Fruit fly (Drosophila melanogaster): Measurements from ENCODE around the gene CG15880.

Gene CG15880

dm6 chr2L:817850-818249 is at the start of gene CG15880:
CG15880 (minus strand) TSS chr2L:817950.
- no peak for TF ChIP-seq usp (GFP tag; optimal IDR thresholded peaks at IDR 0.05)
- TF ChIP-seq EcR (GFP tag; optimal IDR thresholded peaks at IDR 0.05): no peak
- TF ChIP-seq psq (optimal IDR thresholded peaks at IDR 0.05): no peak
- TF ChIP-seq CG8478 (optimal IDR thresholded peaks at IDR 0.05): no peak

- TF ChIP-seq psq (optimal IDR thresholded peaks at IDR 0.05) (no peak), Dll (optimal IDR thresholded peaks at IDR 0.05) (no peak), pan (optimal IDR thresholded peaks at IDR 0.05) (no peak), usp (GFP tag; optimal IDR thresholded peaks at IDR 0.05) (no peak), EcR (GFP tag; optimal IDR thresholded peaks at IDR 0.05) (no peak), CG8478 (optimal IDR thresholded peaks at IDR 0.05) (no peak)
Observed at dm6 chr2L:866950-867744, 49.4 kb upstream of the CG15880 start.

- TF ChIP-seq usp (GFP tag; optimal IDR thresholded peaks at IDR 0.05) (no peak), Dll (optimal IDR thresholded peaks at IDR 0.05) (no peak), CG8478 (optimal IDR thresholded peaks at IDR 0.05) (no peak), pan (optimal IDR thresholded peaks at IDR 0.05) (no peak), EcR (GFP tag; optimal IDR thresholded peaks at IDR 0.05) (no peak), psq (optimal IDR thresholded peaks at IDR 0.05) (no peak)
Observed at dm6 chr2L:865851-866250, 48.1 kb upstream of the CG15880 start.

- TF ChIP-seq EcR (GFP tag; optimal IDR thresholded peaks at IDR 0.05) (no peak), CG8478 (optimal IDR thresholded peaks at IDR 0.05) (no peak), psq (optimal IDR thresholded peaks at IDR 0.05) (no peak), pan (optimal IDR thresholded peaks at IDR 0.05) (no peak), Dll (optimal IDR thresholded peaks at IDR 0.05) (no peak), usp (GFP tag; optimal IDR thresholded peaks at IDR 0.05) (no peak)
Observed at dm6 chr2L:859897-860296, 42.1 kb upstream of the CG15880 start, which contains the start of gene CG13950. CG13950 (plus strand) TSS chr2L:860197.

- TF ChIP-seq CG8478 (optimal IDR thresholded peaks at IDR 0.05) (no peak), psq (optimal IDR thresholded peaks at IDR 0.05) (no peak), EcR (GFP tag; optimal IDR thresholded peaks at IDR 0.05) (no peak), Dll (optimal IDR thresholded peaks at IDR 0.05) (no peak), pan (optimal IDR thresholded peaks at IDR 0.05) (no peak), usp (GFP tag; optimal IDR thresholded peaks at IDR 0.05) (no peak)
Observed at dm6 chr2L:857897-858517, 40.3 kb upstream of the CG15880 start.

dm6 chr2L:856690-857488 is 39.1 kb upstream of the CG15880 start:
- TF ChIP-seq psq (optimal IDR thresholded peaks at IDR 0.05): no peak
- no peak for TF ChIP-seq usp (GFP tag; optimal IDR thresholded peaks at IDR 0.05)
- TF ChIP-seq EcR (GFP tag; optimal IDR thresholded peaks at IDR 0.05): no peak
- TF ChIP-seq pan (optimal IDR thresholded peaks at IDR 0.05): no peak
- TF ChIP-seq Dll (optimal IDR thresholded peaks at IDR 0.05): no peak
- TF ChIP-seq CG8478 (optimal IDR thresholded peaks at IDR 0.05): no peak

dm6 chr2L:856001-856400 is 38.3 kb upstream of the CG15880 start:
- TF ChIP-seq EcR (GFP tag; optimal IDR thresholded peaks at IDR 0.05) (no peak), CG8478 (optimal IDR thresholded peaks at IDR 0.05) (no peak), usp (GFP tag; optimal IDR thresholded peaks at IDR 0.05) (no peak), pan (optimal IDR thresholded peaks at IDR 0.05) (no peak), psq (optimal IDR thresholded peaks at IDR 0.05) (no peak), Dll (optimal IDR thresholded peaks at IDR 0.05) (no peak)

dm6 chr2L:855052-855547 is 37.4 kb upstream of the CG15880 start, which contains the start of gene CG13949:
CG13949 (plus strand) TSS chr2L:855337.
- TF ChIP-seq EcR (GFP tag; optimal IDR thresholded peaks at IDR 0.05) (no peak), Dll (optimal IDR thresholded peaks at IDR 0.05) (no peak)

dm6 chr2L:852647-853111 is 34.9 kb upstream of the CG15880 start, which contains the start of the genes CG4291 and kraken:
CG4291 (minus strand) TSS chr2L:852730.
kraken (plus strand) TSS chr2L:852768.
- no peak for TF ChIP-seq CG8478 (optimal IDR thresholded peaks at IDR 0.05)

- no peak for TF ChIP-seq psq (optimal IDR thresholded peaks at IDR 0.05)
- no peak for TF ChIP-seq Dll (optimal IDR thresholded peaks at IDR 0.05)
Observed at dm6 chr2L:850727-851257, 33.0 kb upstream of the CG15880 start, which contains the start of gene drongo. drongo (minus strand) TSS chr2L:851071.

- no peak for TF ChIP-seq pan (optimal IDR thresholded peaks at IDR 0.05)
- TF ChIP-seq EcR (GFP tag; optimal IDR thresholded peaks at IDR 0.05): no peak
- no peak for TF ChIP-seq psq (optimal IDR thresholded peaks at IDR 0.05)
Observed at dm6 chr2L:849787-850512, 32.2 kb upstream of the CG15880 start.

Data from whole organism.